Fruit fly (Drosophila melanogaster): ENCODE results near the gene Ir75c.
A peak's percentile ranks its signal among the peaks of the same experiment; 100 is the strongest.

The Ir75c gene

DNA sequence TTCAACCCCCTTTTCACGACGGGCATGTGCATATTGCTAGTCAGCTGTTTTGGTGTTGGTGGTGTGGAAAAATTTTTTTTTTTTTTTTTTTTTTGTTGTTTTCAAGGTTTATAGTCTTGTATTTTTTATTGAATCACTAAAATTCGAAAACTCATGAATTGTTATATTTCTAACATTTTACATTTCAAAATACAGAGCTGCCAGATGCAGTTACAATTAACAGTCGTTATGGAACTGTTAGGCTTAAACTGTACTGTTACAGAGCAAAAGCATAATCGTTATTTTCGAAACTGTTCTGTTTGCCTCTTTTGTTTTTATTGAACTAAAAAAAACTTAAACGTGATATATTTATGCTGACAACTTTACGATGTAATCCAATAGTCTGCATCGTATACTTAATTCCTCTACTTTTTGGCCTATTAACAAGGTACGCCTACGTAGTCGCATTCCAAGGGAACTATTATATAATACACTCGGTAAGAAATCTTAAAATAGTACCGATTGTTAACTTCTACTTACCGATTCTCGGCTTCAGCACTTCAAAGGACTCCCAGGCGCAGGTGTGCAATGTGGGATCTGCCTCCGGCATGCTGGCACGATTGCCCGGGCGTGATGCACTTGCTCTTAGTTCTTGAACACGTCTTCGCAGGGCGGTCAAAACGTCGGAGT, 16.1 kb downstream of the Ir75c start, which contains the start of gene CG32187:
CG32187 (minus strand) TSS at position 9 of the 669 bp plus-strand sequence.
- TF ChIP-seq stwl (tag; optimal IDR thresholded peaks at IDR 0.05) = peak; percentile 7
- no peak for TF ChIP-seq en (GFP tag; optimal IDR thresholded peaks at IDR 0.05)
- no peak for TF ChIP-seq trh (GFP tag; optimal IDR thresholded peaks at IDR 0.05)
- 0 out of 2 replicates have a peak, but pooled peaks have one; percentile 10 for TF ChIP-seq MBD-R2 (GFP tag; IDR thresholded peaks at IDR 0.05)
- TF ChIP-seq CG8359 (GFP tag; optimal IDR thresholded peaks at IDR 0.05; ENCODE audit: borderline replicate concordance) = no peak
- peak; percentile 16 for TF ChIP-seq Ets65A (GFP tag)
- peak; percentile 15 for TF ChIP-seq Dp (GFP tag; optimal IDR thresholded peaks at IDR 0.05)
- peak; percentile 3 for TF ChIP-seq sens (GFP tag)
- TF ChIP-seq crp (GFP tag; optimal IDR thresholded peaks at IDR 0.05) = peak in 1 of 2 experiments; percentile 59
- TF ChIP-seq Myb (GFP tag; optimal IDR thresholded peaks at IDR 0.05) = peak; percentile 74
- TF ChIP-seq Pdp1 (GFP tag; optimal IDR thresholded peaks at IDR 0.05) = peak in 1 of 2 experiments; percentile 92

DNA sequence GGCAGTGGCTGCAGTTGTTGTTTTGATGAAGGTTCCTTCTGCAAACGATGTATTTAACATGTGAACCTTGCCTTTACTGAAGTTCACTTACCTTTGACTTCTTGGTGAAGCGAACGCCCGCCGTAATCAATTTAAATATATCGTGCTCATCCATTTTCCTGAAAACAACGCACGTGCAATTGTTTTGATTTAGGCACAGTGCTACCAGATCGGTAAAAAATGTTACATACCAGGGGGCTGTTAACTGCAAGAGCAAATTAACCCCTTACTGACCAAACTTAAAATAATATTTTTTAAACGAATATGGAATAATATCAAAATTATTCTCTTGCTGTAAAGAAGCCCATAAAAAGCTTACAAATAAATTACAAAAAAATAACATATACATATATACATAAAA, 18.1 kb downstream of the Ir75c start, which contains the start of gene ais:
ais (minus strand) TSS at position 205 of the 400 bp plus-strand sequence.
- no peak for TF ChIP-seq gro (GFP tag; optimal IDR thresholded peaks at IDR 0.05)
- TF ChIP-seq mld (GFP tag; IDR thresholded peaks at IDR 0.05; ENCODE audit: partially characterized antibody) = no peak
- TF ChIP-seq CG4328 (GFP tag; optimal IDR thresholded peaks at IDR 0.05) = no peak
- TF ChIP-seq CG31388 (GFP tag; optimal IDR thresholded peaks at IDR 0.05) = no peak
- peak; percentile 70 for TF ChIP-seq slbo (GFP tag; IDR thresholded peaks at IDR 0.05)
- TF ChIP-seq Dref (GFP tag; IDR thresholded peaks at IDR 0.05) = no peak
- TF ChIP-seq slp2 (GFP tag; optimal IDR thresholded peaks at IDR 0.05) = no peak
- no peak for TF ChIP-seq pnt (GFP tag; optimal IDR thresholded peaks at IDR 0.05)
- peak; percentile 51 for TF ChIP-seq E2f2 (GFP tag; IDR thresholded peaks at IDR 0.05)
- peak; percentile 15 for TF ChIP-seq CG15696 (tag; optimal IDR thresholded peaks at IDR 0.05)
- no peak for TF ChIP-seq CG7357 (GFP tag; IDR thresholded peaks at IDR 0.05)
- no peak for TF ChIP-seq Adf1 (GFP tag; IDR thresholded peaks at IDR 0.05)
- 0 out of 3 replicates have a peak, but pooled peaks have one; percentile 9 for TF ChIP-seq CG16813 (GFP tag; IDR thresholded peaks at IDR 0.05; ENCODE audit: partially characterized antibody)
- no peak for TF ChIP-seq tgo (GFP tag; IDR thresholded peaks at IDR 0.05)
- peak; percentile 45 for TF ChIP-seq sug (tag; optimal IDR thresholded peaks at IDR 0.05)
- TF ChIP-seq ERR (GFP tag; optimal IDR thresholded peaks at IDR 0.05) = no peak
- no peak for TF ChIP-seq CG3163 (GFP tag; optimal IDR thresholded peaks at IDR 0.05)
- TF ChIP-seq HmgD (GFP tag; optimal IDR thresholded peaks at IDR 0.05) = no peak
- no peak for TF ChIP-seq hbn (GFP tag; IDR thresholded peaks at IDR 0.05; ENCODE audit: partially characterized antibody)
- peak; percentile 14 for TF ChIP-seq CG13775 (GFP tag; optimal IDR thresholded peaks at IDR 0.05)
- no peak for TF ChIP-seq CG2129 (GFP tag; IDR thresholded peaks at IDR 0.05; ENCODE audit: partially characterized antibody)
- TF ChIP-seq Hr39 (optimal IDR thresholded peaks at IDR 0.05) = no peak
- no peak for TF ChIP-seq CG1529 (GFP tag; optimal IDR thresholded peaks at IDR 0.05)
- TF ChIP-seq CG6654 (GFP tag; optimal IDR thresholded peaks at IDR 0.05) = no peak
- no peak for TF ChIP-seq maf-S (GFP tag; optimal IDR thresholded peaks at IDR 0.05)
- TF ChIP-seq HLH54F (GFP tag; optimal IDR thresholded peaks at IDR 0.05) = no peak
- peak; percentile 53 for TF ChIP-seq MBD-R2 (GFP tag; IDR thresholded peaks at IDR 0.05)
- TF ChIP-seq bbx (GFP tag; IDR thresholded peaks at IDR 0.05; ENCODE audit: partially characterized antibody) = no peak
- no peak for TF ChIP-seq exex (tag; optimal IDR thresholded peaks at IDR 0.05)
- TF ChIP-seq trem (tag; optimal IDR thresholded peaks at IDR 0.05) = peak; percentile 55
- TF ChIP-seq nerfin-1 (tag; optimal IDR thresholded peaks at IDR 0.05) = no peak
- TF ChIP-seq HmgZ (tag; optimal IDR thresholded peaks at IDR 0.05) = peak; percentile 22
- no peak for TF ChIP-seq D (optimal IDR thresholded peaks at IDR 0.05)
- no peak for TF ChIP-seq D (GFP tag; optimal IDR thresholded peaks at IDR 0.05)
- TF ChIP-seq ind (GFP tag; optimal IDR thresholded peaks at IDR 0.05) = no peak
- TF ChIP-seq CG18599 (GFP tag; optimal IDR thresholded peaks at IDR 0.05) = no peak
- TF ChIP-seq CG3995 (GFP tag; optimal IDR thresholded peaks at IDR 0.05) = no peak
- TF ChIP-seq CG9817 (tag; optimal IDR thresholded peaks at IDR 0.05) = peak; percentile 22
- TF ChIP-seq CG31224 (GFP tag; IDR thresholded peaks at IDR 0.05) = no peak

Measured in whole organism, embryonic.